Worm (Caenorhabditis elegans) whole organism, early embryonic: ENCODE data around the gene K09G1.1.

Source experiments
- ama-1 ChIP-seq: fragments of 150-350 bp; optimal IDR thresholded peaks from 2 replicates; lab custom pipeline; 2014
- ceh-13 ChIP-seq: fragments of 200-800 bp; sonication (Bioruptor generic); optimal IDR thresholded peaks from 2 replicates; lab custom pipeline; 2018; ENCODE audit warnings: mild to moderate bottlenecking, missing genetic modification characterization, missing compliant biosample characterization
- ceh-36 ChIP-seq: sonication (generic microtip); optimal IDR thresholded peaks from 2 replicates; lab custom pipeline; 2016; ENCODE audit warnings: missing genetic modification characterization, inconsistent platforms, missing compliant biosample characterization
- flt-1 ChIP-seq: fragments of 200-800 bp; sonication (Bioruptor generic); IDR thresholded peaks from 2 replicates; pipeline ENCODE4 v1.3.6; 2022; ENCODE audit warnings: missing genetic modification characterization, missing compliant biosample characterization
- pes-1 ChIP-seq: fragments of 200-800 bp; sonication (Bioruptor generic); IDR thresholded peaks from 2 replicates; pipeline ENCODE4 v1.3.6; 2022; ENCODE audit warnings: missing genetic modification reagents, missing genetic modification characterization, missing compliant biosample characterization
- scrt-1 ChIP-seq: fragments of 200-800 bp; sonication (Bioruptor generic); IDR thresholded peaks from 2 replicates; pipeline ENCODE4 v1.3.6; 2022; ENCODE audit warnings: missing genetic modification characterization, missing compliant biosample characterization
- sea-1 ChIP-seq: fragments of 200-800 bp; sonication (Bioruptor generic); conservative IDR thresholded peaks from 2 replicates; pipeline ENCODE4 v1.3.6; 2022; ENCODE audit warnings: missing genetic modification characterization, missing compliant biosample characterization
- tbx-11 ChIP-seq: fragments of 200-800 bp; sonication (Bioruptor generic); IDR thresholded peaks from 2 replicates; pipeline ENCODE4 v1.3.6; 2022; ENCODE audit warnings: missing genetic modification characterization, missing compliant biosample characterization
- tbx-37 ChIP-seq: fragments of 200-800 bp; sonication (Bioruptor generic); conservative IDR thresholded peaks from 2 replicates; pipeline ENCODE4 v1.3.6; 2022; ENCODE audit warnings: missing genetic modification reagents, missing genetic modification characterization, missing compliant biosample characterization
- tra-4 ChIP-seq: sonication (generic microtip); optimal IDR thresholded peaks from 2 replicates; lab custom pipeline; 2017; ENCODE audit warnings: missing genetic modification characterization, missing compliant biosample characterization

- TF ChIP-seq tbx-11 (GFP tag; lab: Robert Waterston, UW) (no peak), ama-1 (lab: Kevin White, UChicago) (no peak), ceh-36 (no peak), flt-1 (GFP tag; lab: Robert Waterston, UW) (no peak), pes-1 (GFP tag; lab: Robert Waterston, UW) (no peak), tbx-37 (GFP tag; lab: Robert Waterston, UW) (no peak), scrt-1 (no peak), sea-1 (no peak), ceh-13 (GFP tag; lab: Kevin White, UChicago) (no peak), tra-4 (no peak)
Observed at ce11 chrV:9587619-9588018, 4.3 kb downstream of the K09G1.1 start.
